Worm (Caenorhabditis elegans): Measurements from ENCODE around the gene str-261.
A peak's percentile ranks its signal among the peaks of the same experiment; 100 is the strongest.

The str-261 gene

ce11 chrIII:11036132-11036531 lies 38.2 kb upstream of the str-261 start:
- TF ChIP-seq sptf-1 (tag; optimal IDR thresholded peaks at IDR 0.05) = peak; percentile 28
- TF ChIP-seq pha-4 (tag; optimal IDR thresholded peaks at IDR 0.05) = peak; percentile 67
- TF ChIP-seq nhr-12 (tag; optimal IDR thresholded peaks at IDR 0.05) = no peak
- TF ChIP-seq unc-120 (tag; optimal IDR thresholded peaks at IDR 0.05; ENCODE audit: poor library complexity, severe bottlenecking) = no peak
- TF ChIP-seq lsy-2 (tag; optimal IDR thresholded peaks at IDR 0.05) = peak; percentile 96
- TF ChIP-seq ces-1 (GFP tag; optimal IDR thresholded peaks at IDR 0.05) = peak; percentile 34
- TF ChIP-seq tbx-8 (GFP tag; optimal IDR thresholded peaks at IDR 0.05) = no peak
- TF ChIP-seq unc-62 (GFP tag; optimal IDR thresholded peaks at IDR 0.05) = peak; percentile 34
- TF ChIP-seq nhr-237 (tag; optimal IDR thresholded peaks at IDR 0.05) = peak; percentile 58
- TF ChIP-seq lin-13 (tag; optimal IDR thresholded peaks at IDR 0.05) = peak; percentile 74
- peak; percentile 74 for TF ChIP-seq mep-1 (tag; optimal IDR thresholded peaks at IDR 0.05)

DNA sequence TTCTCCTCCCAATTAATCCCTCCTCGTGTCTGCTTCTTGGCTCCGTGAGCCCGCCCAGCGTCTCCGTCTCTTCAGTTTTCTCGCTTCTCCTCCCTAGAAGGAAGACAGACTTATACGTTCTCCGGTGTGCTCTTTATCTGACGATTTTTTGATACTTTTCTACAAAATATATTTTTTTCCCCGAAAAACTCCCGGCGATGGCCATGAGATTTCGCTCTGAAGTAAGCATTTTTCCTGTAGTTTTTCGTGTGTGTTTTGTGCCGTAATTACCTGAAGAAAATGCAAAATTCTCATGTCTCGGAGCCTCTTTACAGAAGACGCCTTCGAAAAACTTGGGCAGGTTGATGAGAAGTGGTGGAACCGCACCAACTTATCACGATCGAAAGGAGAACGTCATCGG lies 37.7 kb upstream of the str-261 start, which contains the start of gene spat-2:
Gene spat-2 (plus strand): TSS at position 301 of the 400 bp plus-strand sequence.
- no peak for TF ChIP-seq sem-2 (GFP tag; optimal IDR thresholded peaks at IDR 0.05)
- no peak for TF ChIP-seq nhr-237 (tag; optimal IDR thresholded peaks at IDR 0.05)
- no peak for TF ChIP-seq elt-3 (tag; optimal IDR thresholded peaks at IDR 0.05)
- TF ChIP-seq drap-1 (GFP tag; optimal IDR thresholded peaks at IDR 0.05) = no peak

DNA sequence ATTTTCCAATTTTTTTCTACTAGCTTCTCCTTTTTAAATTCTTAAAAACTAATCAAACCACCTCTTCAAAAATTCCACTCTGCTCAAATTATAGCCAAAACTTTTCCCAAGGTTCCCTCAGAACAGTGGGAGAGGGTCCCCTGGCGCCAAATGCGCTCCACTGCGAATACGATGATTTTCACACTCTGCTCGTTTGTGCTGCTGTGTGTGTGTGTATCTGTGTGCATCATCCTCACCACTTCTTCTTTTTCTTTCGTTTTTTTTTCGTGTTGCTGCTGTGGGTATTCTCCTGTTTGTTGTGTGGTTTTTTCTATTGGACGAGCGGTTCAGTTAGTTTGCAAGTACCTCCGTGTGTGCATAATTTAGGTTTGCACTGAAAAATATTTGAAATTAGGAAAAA lies 35.1 kb upstream of the str-261 start:
- TF ChIP-seq mep-1 (tag; optimal IDR thresholded peaks at IDR 0.05) = peak; percentile 46
- no peak for TF ChIP-seq nhr-28 (tag; optimal IDR thresholded peaks at IDR 0.05)
- no peak for TF ChIP-seq flh-1 (GFP tag; optimal IDR thresholded peaks at IDR 0.05)
- no peak for TF ChIP-seq elt-1 (tag; optimal IDR thresholded peaks at IDR 0.05; ENCODE audit: borderline replicate concordance, insufficient read depth)
- no peak for TF ChIP-seq nhr-76 (tag; optimal IDR thresholded peaks at IDR 0.05)
- no peak for TF ChIP-seq zip-8 (tag; optimal IDR thresholded peaks at IDR 0.05)
- TF ChIP-seq pha-4 (tag; optimal IDR thresholded peaks at IDR 0.05) = no peak
- no peak for TF ChIP-seq mab-5 (tag; optimal IDR thresholded peaks at IDR 0.05)
- TF ChIP-seq bed-3 (GFP tag; optimal IDR thresholded peaks at IDR 0.05) = no peak
- TF ChIP-seq hlh-1 (tag; optimal IDR thresholded peaks at IDR 0.05) = peak; percentile 21
- no peak for TF ChIP-seq nhr-237 (tag; optimal IDR thresholded peaks at IDR 0.05)
- no peak for TF ChIP-seq lin-32 (GFP tag; optimal IDR thresholded peaks at IDR 0.05)
- no peak for TF ChIP-seq ham-2 (GFP tag; optimal IDR thresholded peaks at IDR 0.05)
- TF ChIP-seq lin-13 (tag; optimal IDR thresholded peaks at IDR 0.05) = no peak

DNA sequence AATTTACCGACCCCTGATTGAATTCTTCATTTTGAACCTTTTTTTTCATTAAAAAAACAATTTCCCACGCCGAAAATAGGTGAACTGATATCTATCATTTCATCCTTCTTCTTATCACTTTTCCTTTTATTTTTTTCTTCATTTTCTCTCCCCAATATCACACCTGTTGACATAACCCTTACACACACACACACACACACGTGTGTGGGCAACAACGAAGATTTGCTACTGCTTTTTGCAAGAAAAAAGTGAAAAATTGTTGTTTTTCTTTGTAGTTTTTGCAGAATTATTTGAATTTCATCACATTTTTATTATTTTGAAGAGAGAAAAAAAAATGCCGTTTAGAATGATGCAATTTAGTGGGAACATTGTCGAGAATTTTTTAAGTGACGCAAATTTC lies 33.7 kb upstream of the str-261 start:
- TF ChIP-seq ztf-11 (tag; optimal IDR thresholded peaks at IDR 0.05) (no peak), blmp-1 (tag; optimal IDR thresholded peaks at IDR 0.05) (no peak), hlh-1 (tag; optimal IDR thresholded peaks at IDR 0.05) (no peak), nhr-237 (tag; optimal IDR thresholded peaks at IDR 0.05) (no peak), pha-4 (tag; optimal IDR thresholded peaks at IDR 0.05) (no peak), ceh-43 (GFP tag; optimal IDR thresholded peaks at IDR 0.05) (no peak), ceh-83 (GFP tag; optimal IDR thresholded peaks at IDR 0.05) (no peak), mls-2 (tag; optimal IDR thresholded peaks at IDR 0.05) (no peak), unc-62 (GFP tag; optimal IDR thresholded peaks at IDR 0.05) (no peak), zip-8 (tag; optimal IDR thresholded peaks at IDR 0.05) (no peak), unc-120 (tag; optimal IDR thresholded peaks at IDR 0.05; ENCODE audit: poor library complexity, severe bottlenecking) (no peak), M03D4.4 (tag; optimal IDR thresholded peaks at IDR 0.05) (no peak), ceh-39 (tag; optimal IDR thresholded peaks at IDR 0.05) (no peak), flh-1 (GFP tag; optimal IDR thresholded peaks at IDR 0.05) (no peak), tbx-8 (GFP tag; optimal IDR thresholded peaks at IDR 0.05) (no peak), cnd-1 (tag; optimal IDR thresholded peaks at IDR 0.05) (no peak), ham-2 (GFP tag; optimal IDR thresholded peaks at IDR 0.05) (no peak), ces-1 (GFP tag; optimal IDR thresholded peaks at IDR 0.05) (no peak), elt-1 (tag; optimal IDR thresholded peaks at IDR 0.05; ENCODE audit: borderline replicate concordance, insufficient read depth) (no peak)

DNA sequence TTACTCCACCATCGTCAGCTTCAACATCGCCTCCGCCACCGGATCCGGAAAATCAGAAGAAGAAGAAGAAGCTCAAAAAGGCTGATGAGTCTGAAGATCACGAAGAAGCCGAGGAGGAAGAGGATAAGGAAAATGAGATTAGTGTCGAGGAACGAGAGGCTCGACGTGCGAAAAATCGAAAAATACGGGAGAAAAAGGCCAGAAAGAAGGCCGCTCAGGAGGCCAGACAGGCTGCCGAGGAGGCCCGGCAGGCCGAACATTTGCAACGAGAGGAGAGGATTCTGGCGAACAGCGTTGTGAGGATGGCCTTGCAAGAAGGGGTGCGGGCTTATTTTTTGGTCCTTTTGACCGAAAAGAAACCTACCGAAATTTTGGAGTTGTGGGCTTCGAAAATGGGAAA lies 29.1 kb upstream of the str-261 start:
- TF ChIP-seq sptf-1 (tag; optimal IDR thresholded peaks at IDR 0.05) = no peak
- no peak for TF ChIP-seq mep-1 (tag; optimal IDR thresholded peaks at IDR 0.05)
- TF ChIP-seq nhr-237 (tag; optimal IDR thresholded peaks at IDR 0.05) = no peak
